Fruit fly (Drosophila melanogaster): ENCODE data around the gene CG34426.

DNA sequence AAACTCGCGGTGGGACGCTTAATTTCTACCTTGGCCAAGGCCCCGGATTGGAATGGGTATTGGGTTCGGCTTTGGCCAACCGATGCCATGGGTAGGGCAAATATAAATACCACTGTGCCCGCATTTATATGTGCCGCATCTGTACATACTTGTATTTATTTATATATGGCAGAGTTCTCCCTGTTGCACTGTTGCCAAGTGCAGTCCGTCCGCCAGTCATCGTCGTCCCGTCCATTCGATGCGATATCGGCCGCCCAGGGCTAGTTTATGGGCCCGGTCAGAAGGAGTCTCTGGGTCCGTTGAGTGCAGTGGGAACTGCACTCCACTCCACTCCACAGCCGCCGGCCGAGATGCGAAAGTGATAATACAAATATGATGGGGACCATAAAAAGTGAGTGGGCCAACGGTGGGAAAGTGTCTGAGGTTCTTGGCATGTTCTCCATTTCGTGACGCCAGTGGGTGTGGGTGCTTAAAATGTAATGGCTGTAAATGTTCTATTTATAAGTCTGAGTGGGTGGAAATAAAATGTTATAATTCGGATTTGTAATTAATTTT, 20.7 kb downstream of the CG34426 start:
- TF ChIP-seq cic (GFP tag; optimal IDR thresholded peaks at IDR 0.05) (no peak), Hr96 (GFP tag; optimal IDR thresholded peaks at IDR 0.05) (no peak), Clk (GFP tag; optimal IDR thresholded peaks at IDR 0.05) (no peak), CG11617 (GFP tag; optimal IDR thresholded peaks at IDR 0.05) (no peak), bab1 (GFP tag; optimal IDR thresholded peaks at IDR 0.05) (no peak), CG12768 (GFP tag; optimal IDR thresholded peaks at IDR 0.05) (no peak), kay (GFP tag; ENCODE audit: borderline replicate concordance) (no peak), Crg-1 (GFP tag; optimal IDR thresholded peaks at IDR 0.05) (no peak)

Data from whole organism, adult.